Worm (Caenorhabditis elegans): ENCODE measurements around the gene C03A3.9.
A peak's percentile ranks its signal among the peaks of the same experiment; 100 is the strongest.

- TF ChIP-seq skn-1 (tag; optimal IDR thresholded peaks at IDR 0.05): no peak
- TF ChIP-seq elt-2 (tag; optimal IDR thresholded peaks at IDR 0.05): peak; percentile 43
- peak; percentile 98 for TF ChIP-seq lin-39 (tag; optimal IDR thresholded peaks at IDR 0.05)
- no peak for TF ChIP-seq R02D3.7 (tag; optimal IDR thresholded peaks at IDR 0.05)
These were observed 4.3 kb upstream of the C03A3.9 start, which contains the start of gene C03A3.2 for ce11 chrX:11262319-11263074.

Measured in whole organism, L3 larva.